Worm (Caenorhabditis elegans) whole organism, early embryonic: ENCODE results near the gene srw-82.

Source experiments
- B0310.2 ChIP-seq: sonication (generic microtip); optimal IDR thresholded peaks from 2 replicates; lab custom pipeline; 2016; ENCODE audit warnings: mild to moderate bottlenecking, missing genetic modification characterization, missing compliant biosample characterization
- F13C5.2 ChIP-seq: sonication (generic microtip); optimal IDR thresholded peaks from 2 replicates; lab custom pipeline; 2017; ENCODE audit warnings: mild to moderate bottlenecking, missing genetic modification characterization, inconsistent platforms, missing compliant biosample characterization
- aly-1 ChIP-seq: sonication (generic microtip); optimal IDR thresholded peaks from 2 replicates; lab custom pipeline; 2016; ENCODE audit warnings: missing genetic modification characterization, missing compliant biosample characterization
- ama-1 ChIP-seq: fragments of 150-350 bp; optimal IDR thresholded peaks from 2 replicates; lab custom pipeline; 2014
- ceh-13 ChIP-seq: fragments of 200-800 bp; sonication (Bioruptor generic); optimal IDR thresholded peaks from 2 replicates; lab custom pipeline; 2018; ENCODE audit warnings: mild to moderate bottlenecking, missing genetic modification characterization, missing compliant biosample characterization
- ceh-36 ChIP-seq: sonication (generic microtip); optimal IDR thresholded peaks from 2 replicates; lab custom pipeline; 2016; ENCODE audit warnings: missing genetic modification characterization, inconsistent platforms, missing compliant biosample characterization
- ets-7 ChIP-seq: sonication (generic microtip); optimal IDR thresholded peaks from 2 replicates; lab custom pipeline; 2016; ENCODE audit warnings: missing genotype, missing genetic modification characterization, missing compliant biosample characterization
- flt-1 ChIP-seq: fragments of 200-800 bp; sonication (Bioruptor generic); IDR thresholded peaks from 2 replicates; pipeline ENCODE4 v1.3.6; 2022; ENCODE audit warnings: missing genetic modification characterization, missing compliant biosample characterization
- hmbx-1 ChIP-seq: sonication (generic microtip); optimal IDR thresholded peaks from 2 replicates; lab custom pipeline; 2016; ENCODE audit warnings: mild to moderate bottlenecking, missing genetic modification characterization, missing compliant biosample characterization
- hmg-4 ChIP-seq: fragments of 200-800 bp; sonication (Bioruptor generic); optimal IDR thresholded peaks from 2 replicates; lab custom pipeline; 2018; ENCODE audit warnings: mild to moderate bottlenecking, missing genetic modification characterization, missing compliant biosample characterization
- hnd-1 ChIP-seq: sonication (generic microtip); optimal IDR thresholded peaks from 2 replicates; lab custom pipeline; 2016; ENCODE audit warnings: missing genetic modification characterization, missing compliant biosample characterization
- pes-1 ChIP-seq: fragments of 200-800 bp; sonication (Bioruptor generic); IDR thresholded peaks from 2 replicates; pipeline ENCODE4 v1.3.6; 2022; ENCODE audit warnings: missing genetic modification reagents, missing genetic modification characterization, missing compliant biosample characterization
- scrt-1 ChIP-seq: fragments of 200-800 bp; sonication (Bioruptor generic); IDR thresholded peaks from 2 replicates; pipeline ENCODE4 v1.3.6; 2022; ENCODE audit warnings: missing genetic modification characterization, missing compliant biosample characterization
- sea-1 ChIP-seq: fragments of 200-800 bp; sonication (Bioruptor generic); conservative IDR thresholded peaks from 2 replicates; pipeline ENCODE4 v1.3.6; 2022; ENCODE audit warnings: missing genetic modification characterization, missing compliant biosample characterization
- tbx-11 ChIP-seq: fragments of 200-800 bp; sonication (Bioruptor generic); IDR thresholded peaks from 2 replicates; pipeline ENCODE4 v1.3.6; 2022; ENCODE audit warnings: missing genetic modification characterization, missing compliant biosample characterization
- tbx-37 ChIP-seq: fragments of 200-800 bp; sonication (Bioruptor generic); conservative IDR thresholded peaks from 2 replicates; pipeline ENCODE4 v1.3.6; 2022; ENCODE audit warnings: missing genetic modification reagents, missing genetic modification characterization, missing compliant biosample characterization
- tra-4 ChIP-seq: sonication (generic microtip); optimal IDR thresholded peaks from 2 replicates; lab custom pipeline; 2017; ENCODE audit warnings: missing genetic modification characterization, missing compliant biosample characterization

Gene srw-82

DNA sequence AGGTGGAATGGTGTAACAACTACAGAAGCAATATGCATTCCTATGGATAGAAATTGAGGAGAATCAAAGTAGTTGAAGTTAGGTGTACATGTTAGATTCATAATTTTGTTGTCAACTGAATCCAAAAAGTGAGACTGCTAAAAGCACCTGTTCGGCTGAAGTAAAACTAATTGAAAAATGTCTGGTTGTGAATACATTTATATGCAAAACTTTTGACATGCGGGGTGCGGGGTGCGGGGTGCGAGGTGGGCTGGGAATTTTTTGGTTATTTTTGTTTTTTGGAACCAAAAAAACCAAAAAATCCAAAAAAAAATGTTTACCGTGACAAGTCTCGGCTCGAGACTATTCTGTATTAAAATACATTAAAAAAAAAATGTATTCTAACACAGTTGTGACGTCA is 21.4 kb upstream of the srw-82 start, which contains the start of gene srh-207:
TSS of gene srh-207 (minus strand) at position 101 of the 400 bp plus-strand sequence.
- TF ChIP-seq flt-1: no peak
- no peak for TF ChIP-seq tbx-37 (GFP tag; lab: Robert Waterston, UW)
- TF ChIP-seq aly-1 (tag; lab: Kevin White, UChicago): no peak
- no peak for TF ChIP-seq B0310.2 (tag; lab: Kevin White, UChicago)
- no peak for TF ChIP-seq tbx-11 (GFP tag; lab: Robert Waterston, UW)
- TF ChIP-seq F13C5.2 (tag; lab: Kevin White, UChicago): no peak
- TF ChIP-seq ceh-13 (GFP tag; lab: Kevin White, UChicago): no peak
- TF ChIP-seq hmbx-1: no peak
- no peak for TF ChIP-seq scrt-1 (GFP tag; lab: Robert Waterston, UW)
- no peak for TF ChIP-seq tra-4 (tag; lab: Kevin White, UChicago)
- TF ChIP-seq ets-7 (tag; lab: Kevin White, UChicago): no peak
- TF ChIP-seq ceh-36 (tag; lab: Kevin White, UChicago): no peak

DNA sequence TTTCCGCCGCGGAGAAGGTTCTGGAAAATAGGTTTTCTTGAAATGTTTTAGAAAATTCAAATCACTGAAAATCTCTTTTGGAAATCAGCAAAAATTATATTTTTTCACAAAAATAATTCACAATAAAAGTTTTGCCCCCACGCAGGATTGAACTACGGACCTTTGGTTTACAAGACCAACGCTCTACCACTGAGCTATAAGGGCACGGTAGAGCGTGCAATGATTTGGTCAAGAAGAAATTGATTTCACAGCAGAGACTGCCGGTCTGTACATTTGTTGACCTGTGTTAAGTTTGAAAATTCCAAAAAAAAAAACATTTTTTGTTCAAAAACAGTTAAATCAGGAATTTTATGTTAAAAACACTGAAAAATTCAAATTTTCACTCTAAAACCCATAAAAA is 19.2 kb upstream of the srw-82 start:
- TF ChIP-seq sea-1: no peak
- no peak for TF ChIP-seq pes-1 (GFP tag; lab: Robert Waterston, UW)
- TF ChIP-seq hmbx-1: no peak
- no peak for TF ChIP-seq tbx-11 (GFP tag; lab: Robert Waterston, UW)
- TF ChIP-seq ama-1 (lab: Kevin White, UChicago): no peak
- no peak for TF ChIP-seq tbx-37 (GFP tag; lab: Robert Waterston, UW)
- TF ChIP-seq B0310.2 (tag; lab: Kevin White, UChicago): no peak
- no peak for TF ChIP-seq hmg-4
- no peak for TF ChIP-seq hnd-1 (tag; lab: Kevin White, UChicago)
- no peak for TF ChIP-seq F13C5.2 (tag; lab: Kevin White, UChicago)
- TF ChIP-seq ceh-13 (GFP tag; lab: Kevin White, UChicago): no peak

DNA sequence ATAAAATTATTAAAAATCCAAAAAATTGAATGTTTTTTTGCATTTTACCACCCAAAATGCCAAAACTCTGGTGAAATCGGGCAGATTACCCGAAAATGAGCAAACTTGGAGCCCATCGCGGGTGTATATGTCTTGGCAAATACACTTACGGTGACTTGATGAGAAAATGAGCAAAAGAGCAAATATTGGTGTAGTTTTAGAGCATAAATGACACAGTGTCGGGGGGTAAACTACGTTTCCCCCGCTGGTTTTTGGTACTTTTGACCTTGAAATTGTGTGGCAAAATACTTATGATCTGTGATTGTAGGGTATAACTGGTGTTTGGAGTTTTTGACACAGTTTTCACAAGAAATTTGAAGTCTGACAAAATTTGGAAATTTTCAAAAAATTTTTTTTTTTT is 18.7 kb upstream of the srw-82 start, which contains the start of gene ZK262.2:
TSS of gene ZK262.2 (minus strand) at position 101 of the 400 bp plus-strand sequence.
- TF ChIP-seq ama-1 (lab: Kevin White, UChicago): no peak
- no peak for TF ChIP-seq B0310.2 (tag; lab: Kevin White, UChicago)
- no peak for TF ChIP-seq tbx-37 (GFP tag; lab: Robert Waterston, UW)
- TF ChIP-seq aly-1 (tag; lab: Kevin White, UChicago): no peak
- no peak for TF ChIP-seq hnd-1 (tag; lab: Kevin White, UChicago)
- no peak for TF ChIP-seq tbx-11 (GFP tag; lab: Robert Waterston, UW)
- no peak for TF ChIP-seq flt-1
- no peak for TF ChIP-seq sea-1
- TF ChIP-seq pes-1 (GFP tag; lab: Robert Waterston, UW): no peak
- TF ChIP-seq tra-4 (tag; lab: Kevin White, UChicago): no peak
- no peak for TF ChIP-seq ceh-13 (GFP tag; lab: Kevin White, UChicago)
- no peak for TF ChIP-seq F13C5.2 (tag; lab: Kevin White, UChicago)
- no peak for TF ChIP-seq ceh-36 (tag; lab: Kevin White, UChicago)
- no peak for TF ChIP-seq ets-7 (tag; lab: Kevin White, UChicago)
- no peak for TF ChIP-seq hmbx-1
- no peak for TF ChIP-seq hmg-4
- TF ChIP-seq scrt-1 (GFP tag; lab: Robert Waterston, UW): no peak

- TF ChIP-seq sea-1 (no peak), ama-1 (lab: Kevin White, UChicago) (no peak), aly-1 (tag; lab: Kevin White, UChicago) (no peak), ets-7 (tag; lab: Kevin White, UChicago) (no peak)
Observed at ce11 chrV:18414051-18414450, 17.5 kb upstream of the srw-82 start, which contains the start of gene txt-8. Gene txt-8 (plus strand): TSS chrV:18414351.

DNA sequence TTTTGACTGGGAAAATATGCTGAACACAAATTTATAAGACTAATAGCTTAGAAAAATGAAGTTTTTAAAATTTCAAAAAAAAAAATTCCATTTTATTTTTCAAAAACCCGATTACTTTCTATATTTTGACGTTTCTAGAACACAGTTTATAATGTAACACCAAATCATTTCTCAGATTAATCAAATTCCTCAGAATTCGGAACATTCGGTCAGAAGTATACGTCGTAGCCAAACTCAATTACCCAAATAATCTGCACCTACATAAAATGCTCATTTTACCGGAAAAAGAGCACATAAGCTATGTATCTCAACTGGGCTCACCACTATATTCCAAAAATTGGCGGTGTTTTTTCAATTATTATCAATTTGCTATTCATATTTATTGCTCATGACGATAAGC is 10.8 kb upstream of the srw-82 start, which contains the start of gene srj-26:
TSS of gene srj-26 (plus strand) at position 301 of the 400 bp plus-strand sequence.
- TF ChIP-seq ceh-13 (GFP tag; lab: Kevin White, UChicago) (no peak), ceh-36 (tag; lab: Kevin White, UChicago) (no peak), scrt-1 (GFP tag; lab: Robert Waterston, UW) (no peak)

ce11 chrV:18424471-18424870 is 7.1 kb upstream of the srw-82 start, which contains the start of gene ZK262.4:
Gene ZK262.4 (minus strand): TSS chrV:18424571.
- TF ChIP-seq B0310.2 (tag; lab: Kevin White, UChicago) (no peak), ceh-13 (GFP tag; lab: Kevin White, UChicago) (no peak), hmbx-1 (no peak), tra-4 (tag; lab: Kevin White, UChicago) (no peak), hmg-4 (no peak), ama-1 (lab: Kevin White, UChicago) (no peak), ets-7 (tag; lab: Kevin White, UChicago) (no peak)

DNA sequence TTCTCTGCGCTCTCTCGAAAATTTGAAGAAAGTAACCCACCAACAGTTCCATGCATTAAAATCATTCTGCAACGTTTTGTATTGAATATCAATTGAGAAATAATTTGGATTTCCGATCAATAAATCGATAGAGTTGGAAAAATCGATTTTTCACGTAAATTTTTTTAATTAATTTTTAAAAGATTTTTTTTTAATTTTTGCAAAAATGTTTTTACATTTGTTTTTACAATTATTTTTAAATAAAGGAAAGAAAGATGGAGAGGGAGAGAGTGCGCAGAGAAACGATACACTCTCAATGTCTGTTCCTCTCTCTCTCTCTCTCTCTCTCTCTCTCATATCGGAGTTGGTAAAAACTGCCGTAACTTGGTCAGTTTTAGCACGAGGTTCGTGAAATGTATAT is 6.0 kb upstream of the srw-82 start, which contains the start of gene ZK262.19:
TSS of gene ZK262.19 (minus strand) at position 101 of the 400 bp plus-strand sequence.
- TF ChIP-seq ceh-13 (GFP tag; lab: Kevin White, UChicago) (no peak), F13C5.2 (tag; lab: Kevin White, UChicago) (no peak), tra-4 (tag; lab: Kevin White, UChicago) (no peak), hmbx-1 (no peak), hmg-4 (no peak), B0310.2 (tag; lab: Kevin White, UChicago) (no peak), tbx-37 (GFP tag; lab: Robert Waterston, UW) (no peak)

DNA sequence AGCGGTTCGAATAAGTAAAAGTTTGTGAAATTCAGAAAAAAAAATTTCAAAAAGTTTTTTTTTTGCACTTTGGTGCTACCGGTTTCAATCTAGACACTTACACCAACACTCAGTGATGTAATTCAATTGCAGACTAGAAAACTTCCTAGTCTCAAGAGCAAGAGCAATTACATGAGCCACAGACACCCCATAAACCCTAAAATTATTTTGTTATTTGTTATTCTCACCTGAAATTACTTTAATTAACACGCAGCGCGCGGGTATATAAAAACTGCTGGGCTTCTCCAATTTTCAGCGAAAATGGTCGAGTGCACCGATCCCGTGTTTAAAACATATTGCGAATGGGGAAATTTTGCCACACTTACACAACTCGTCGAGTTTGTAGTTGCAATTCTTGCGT is 5.3 kb upstream of the srw-82 start, which contains the start of gene srw-83:
TSS of gene srw-83 (plus strand) at position 301 of the 400 bp plus-strand sequence.
- no peak for TF ChIP-seq ceh-36 (tag; lab: Kevin White, UChicago)
- TF ChIP-seq aly-1 (tag; lab: Kevin White, UChicago): no peak
- no peak for TF ChIP-seq pes-1 (GFP tag; lab: Robert Waterston, UW)
- no peak for TF ChIP-seq scrt-1 (GFP tag; lab: Robert Waterston, UW)
- TF ChIP-seq B0310.2 (tag; lab: Kevin White, UChicago): no peak
- TF ChIP-seq hnd-1 (tag; lab: Kevin White, UChicago): no peak
- no peak for TF ChIP-seq ets-7 (tag; lab: Kevin White, UChicago)
- TF ChIP-seq flt-1: no peak
- TF ChIP-seq tra-4 (tag; lab: Kevin White, UChicago): no peak
- TF ChIP-seq ceh-13 (GFP tag; lab: Kevin White, UChicago): no peak
- no peak for TF ChIP-seq sea-1
- no peak for TF ChIP-seq tbx-11 (GFP tag; lab: Robert Waterston, UW)
- no peak for TF ChIP-seq ama-1 (lab: Kevin White, UChicago)
